Worm (Caenorhabditis elegans): ENCODE data around the gene lsm-1.

Gene lsm-1

DNA sequence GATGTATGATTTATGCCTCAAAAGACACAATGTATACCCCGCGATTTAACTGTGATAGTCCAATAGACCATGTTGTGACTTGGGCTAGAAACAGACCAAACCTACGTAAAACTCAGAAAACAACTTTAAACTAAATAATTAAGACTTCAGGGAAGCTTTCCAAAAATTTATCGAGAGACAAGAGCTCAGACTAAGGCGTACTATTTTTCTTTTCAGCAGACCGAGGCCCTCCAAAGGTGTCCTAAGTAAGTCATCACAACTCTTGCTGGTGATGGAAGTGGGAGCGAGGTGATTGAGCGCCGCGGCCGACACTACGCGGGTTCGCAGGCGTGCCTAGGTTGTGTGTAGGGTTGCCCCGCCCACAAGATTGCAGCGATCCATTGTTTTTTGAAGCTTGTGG lies 40.3 kb downstream of the lsm-1 start (continued):
- TF ChIP-seq nhr-129 (tag; optimal IDR thresholded peaks at IDR 0.05) (peak; percentile 63), nhr-237 (tag; optimal IDR thresholded peaks at IDR 0.05) (peak; percentile 26), fos-1 (tag; optimal IDR thresholded peaks at IDR 0.05) (peak; percentile 41), nhr-23 (tag; optimal IDR thresholded peaks at IDR 0.05) (no peak), gmeb-1 (tag; optimal IDR thresholded peaks at IDR 0.05) (peak; percentile 76), zag-1 (tag; optimal IDR thresholded peaks at IDR 0.05) (no peak), ztf-11 (tag; optimal IDR thresholded peaks at IDR 0.05) (no peak)

DNA sequence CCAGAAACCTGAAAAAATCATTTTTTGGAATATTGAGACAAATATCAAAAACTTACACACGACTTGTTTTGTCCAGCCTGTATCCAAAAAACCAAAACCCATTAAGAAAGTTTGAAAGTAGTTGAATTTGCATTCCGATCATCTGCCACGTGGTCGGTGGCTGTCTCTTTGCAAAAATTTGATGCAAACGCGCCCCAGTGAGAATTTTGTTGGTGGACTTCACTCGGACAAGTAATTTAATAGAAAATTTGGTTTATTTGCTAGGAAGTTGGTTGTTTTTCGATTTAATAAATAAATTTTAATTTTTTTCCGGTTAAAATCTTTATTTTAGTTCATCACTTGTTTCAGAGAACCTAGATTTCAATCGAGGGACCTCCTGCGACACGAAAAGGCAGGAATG lies 48.6 kb downstream of the lsm-1 start:
- TF ChIP-seq nhr-25 (tag; optimal IDR thresholded peaks at IDR 0.05) (no peak), unc-62 (GFP tag; optimal IDR thresholded peaks at IDR 0.05) (no peak), ZK546.5 (tag; optimal IDR thresholded peaks at IDR 0.05) (no peak), ztf-11 (tag; optimal IDR thresholded peaks at IDR 0.05) (no peak), blmp-1 (tag; optimal IDR thresholded peaks at IDR 0.05; ENCODE audit: insufficient read depth) (no peak), nhr-11 (tag; optimal IDR thresholded peaks at IDR 0.05) (no peak), C34F6.9 (tag; optimal IDR thresholded peaks at IDR 0.05) (no peak), skn-1 (tag; optimal IDR thresholded peaks at IDR 0.05) (no peak), nhr-21 (tag; optimal IDR thresholded peaks at IDR 0.05) (no peak), lsy-2 (tag; optimal IDR thresholded peaks at IDR 0.05) (no peak)

DNA sequence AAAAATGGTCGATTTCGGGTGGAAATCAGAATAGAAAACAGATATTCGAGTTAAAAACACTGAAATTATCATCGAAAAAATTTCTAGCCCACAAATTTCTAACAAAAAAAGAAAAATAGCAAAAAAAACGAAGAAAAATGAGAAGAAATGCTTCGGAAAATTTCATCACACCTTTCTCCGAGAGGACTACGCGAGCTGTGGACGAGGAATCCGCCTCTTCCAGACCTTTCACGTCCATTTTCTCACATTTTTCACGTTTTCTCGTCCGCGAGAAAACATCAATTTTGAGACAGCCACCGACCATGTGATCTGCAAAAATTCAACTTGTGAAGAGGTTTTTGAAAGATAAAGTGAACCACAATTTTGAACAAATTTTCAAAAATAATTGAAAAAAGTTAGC lies 49.7 kb downstream of the lsm-1 start:
- TF ChIP-seq snpc-4 (tag; optimal IDR thresholded peaks at IDR 0.05) (no peak), gmeb-1 (tag; optimal IDR thresholded peaks at IDR 0.05) (no peak), nhr-12 (tag; optimal IDR thresholded peaks at IDR 0.05) (no peak), crh-2 (tag; optimal IDR thresholded peaks at IDR 0.05) (no peak), C34F6.9 (tag; optimal IDR thresholded peaks at IDR 0.05) (peak; percentile 6), lsy-2 (tag; optimal IDR thresholded peaks at IDR 0.05) (peak in 1 of 2 experiments; percentile 35), nhr-25 (tag; optimal IDR thresholded peaks at IDR 0.05) (no peak), unc-55 (GFP tag; optimal IDR thresholded peaks at IDR 0.05) (peak; percentile 15)
